Fruit fly (Drosophila melanogaster): ENCODE data around the gene CG6770.

CG6770 gene

dm6 chr2L:12010100-12010876 is 35.6 kb downstream of the CG6770 start:
- TF ChIP-seq Elba2 (GFP tag; optimal IDR thresholded peaks at IDR 0.05): peak; percentile 100
- peak; percentile 100 for TF ChIP-seq CG15601 (tag; optimal IDR thresholded peaks at IDR 0.05)
- TF ChIP-seq zen2 (GFP tag; IDR thresholded peaks at IDR 0.05; ENCODE audit: partially characterized antibody): no peak
- peak; percentile 58 for TF ChIP-seq MTF-1 (GFP tag; optimal IDR thresholded peaks at IDR 0.05; ENCODE audit: borderline replicate concordance)
- no peak for TF ChIP-seq knrl (GFP tag; IDR thresholded peaks at IDR 0.05; ENCODE audit: partially characterized antibody)
- no peak for TF ChIP-seq CG11398 (GFP tag; optimal IDR thresholded peaks at IDR 0.05)
- TF ChIP-seq oc (tag; optimal IDR thresholded peaks at IDR 0.05): peak; percentile 99
- TF ChIP-seq HLH54F (GFP tag; optimal IDR thresholded peaks at IDR 0.05): no peak
- peak; percentile 76 for TF ChIP-seq HmgZ (tag; optimal IDR thresholded peaks at IDR 0.05)
- TF ChIP-seq D (optimal IDR thresholded peaks at IDR 0.05): peak; percentile 91
- peak; percentile 8 for TF ChIP-seq D (GFP tag; optimal IDR thresholded peaks at IDR 0.05)
- peak; percentile 99 for TF ChIP-seq CG11504 (tag; optimal IDR thresholded peaks at IDR 0.05)
- TF ChIP-seq pita (GFP tag; optimal IDR thresholded peaks at IDR 0.05): no peak
- TF ChIP-seq Kr (GFP tag; optimal IDR thresholded peaks at IDR 0.05): peak; percentile 13
- peak; percentile 85 for TF ChIP-seq kah (GFP tag; optimal IDR thresholded peaks at IDR 0.05)
- TF ChIP-seq CG5180 (GFP tag; optimal IDR thresholded peaks at IDR 0.05): peak; percentile 96
- peak in 1 of 2 experiments; percentile 37 for TF ChIP-seq tll (GFP tag; optimal IDR thresholded peaks at IDR 0.05)
- peak; percentile 86 for TF ChIP-seq twi (tag; optimal IDR thresholded peaks at IDR 0.05)
- TF ChIP-seq ftz-f1 (GFP tag; optimal IDR thresholded peaks at IDR 0.05): peak; percentile 97
- TF ChIP-seq pfk (GFP tag; optimal IDR thresholded peaks at IDR 0.05): peak; percentile 68
- peak; percentile 84 for TF ChIP-seq ab (GFP tag; optimal IDR thresholded peaks at IDR 0.05)
- TF ChIP-seq sqz (GFP tag; optimal IDR thresholded peaks at IDR 0.05): peak; percentile 50
- peak; percentile 38 for TF ChIP-seq CG17912 (GFP tag; optimal IDR thresholded peaks at IDR 0.05)
- no peak for TF ChIP-seq jing (GFP tag; optimal IDR thresholded peaks at IDR 0.05)
- TF ChIP-seq CG1529 (GFP tag; optimal IDR thresholded peaks at IDR 0.05): peak; percentile 23
- peak; percentile 99 for TF ChIP-seq CG15479 (GFP tag; optimal IDR thresholded peaks at IDR 0.05)
- no peak for TF ChIP-seq Dek (tag; optimal IDR thresholded peaks at IDR 0.05)
- peak; percentile 63 for TF ChIP-seq gsb-n (tag; optimal IDR thresholded peaks at IDR 0.05)
- peak; percentile 98 for TF ChIP-seq CG3838 (GFP tag; optimal IDR thresholded peaks at IDR 0.05)
- no peak for TF ChIP-seq CG13287 (GFP tag; IDR thresholded peaks at IDR 0.05; ENCODE audit: partially characterized antibody)
- peak; percentile 41 for TF ChIP-seq CG13624 (GFP tag; optimal IDR thresholded peaks at IDR 0.05)
- TF ChIP-seq tap (tag; optimal IDR thresholded peaks at IDR 0.05): peak; percentile 68
- peak; percentile 14 for TF ChIP-seq ac (GFP tag; optimal IDR thresholded peaks at IDR 0.05)
- peak; percentile 43 for TF ChIP-seq wek (GFP tag; optimal IDR thresholded peaks at IDR 0.05)
- peak; percentile 56 for TF ChIP-seq Side (GFP tag; optimal IDR thresholded peaks at IDR 0.05)
- peak; percentile 100 for TF ChIP-seq Nf-YC (tag; optimal IDR thresholded peaks at IDR 0.05)
- TF ChIP-seq CG7271 (tag; optimal IDR thresholded peaks at IDR 0.05): no peak
- TF ChIP-seq Mrtf (GFP tag; IDR thresholded peaks at IDR 0.05): no peak
- peak; percentile 26 for TF ChIP-seq CG6683 (GFP tag; optimal IDR thresholded peaks at IDR 0.05)
- TF ChIP-seq Myb (GFP tag; optimal IDR thresholded peaks at IDR 0.05): no peak
- TF ChIP-seq ems (GFP tag; optimal IDR thresholded peaks at IDR 0.05): no peak
- TF ChIP-seq cg (GFP tag; optimal IDR thresholded peaks at IDR 0.05): peak; percentile 91
- no peak for TF ChIP-seq luna (GFP tag; optimal IDR thresholded peaks at IDR 0.05)
- TF ChIP-seq CG6254 (GFP tag; optimal IDR thresholded peaks at IDR 0.05): peak; percentile 46
- TF ChIP-seq ATbp (GFP tag; optimal IDR thresholded peaks at IDR 0.05): peak; percentile 35
- peak; percentile 2 for TF ChIP-seq CG2712 (tag; optimal IDR thresholded peaks at IDR 0.05)
- no peak for TF ChIP-seq org-1 (GFP tag; optimal IDR thresholded peaks at IDR 0.05)
- peak; percentile 79 for TF ChIP-seq Deaf1 (tag; optimal IDR thresholded peaks at IDR 0.05)
